Worm (Caenorhabditis elegans) whole organism, midembryonic: Measurements from ENCODE around the gene C34C12.1.
"Not testable (repeated sequence)": the region's sequence is repeated elsewhere in the genome, so short reads cannot be mapped to it uniquely, and the experiment has no call there.

Source experiments
- T22C8.4 ChIP-seq: fragments of 200-800 bp; sonication (Bioruptor generic); IDR thresholded peaks from 2 replicates; pipeline ENCODE4 v1.3.6; 2022; ENCODE audit warnings: missing genetic modification characterization, missing compliant biosample characterization
- cog-1 ChIP-seq: sonication (generic microtip); optimal IDR thresholded peaks from 2 replicates; lab custom pipeline; 2016; ENCODE audit warnings: missing genetic modification characterization, missing compliant biosample characterization
- flt-1 ChIP-seq: fragments of 200-800 bp; sonication (Bioruptor generic); IDR thresholded peaks from 2 replicates; pipeline ENCODE4 v1.3.6; 2022; ENCODE audit warnings: missing genetic modification characterization, missing compliant biosample characterization
- klf-2 ChIP-seq: fragments of 200-800 bp; sonication (Bioruptor generic); conservative IDR thresholded peaks from 2 replicates; pipeline ENCODE4 v1.3.6; 2022; ENCODE audit warnings: missing genetic modification reagents, missing genetic modification characterization, missing compliant biosample characterization
- med-1 ChIP-seq: sonication (generic microtip); optimal IDR thresholded peaks from 2 replicates; lab custom pipeline; 2017; ENCODE audit warnings: missing genetic modification characterization, mild to moderate bottlenecking, missing compliant biosample characterization, antibody characterized with exemption, missing genetic modification reagents; ENCODE audit not compliant: insufficient read depth
- ref-1 ChIP-seq: fragments of 200-800 bp; sonication (Bioruptor generic); conservative IDR thresholded peaks from 2 replicates; pipeline ENCODE4 v1.3.6; 2022; ENCODE audit warnings: missing genetic modification reagents, missing genetic modification characterization, missing compliant biosample characterization
- tab-1 ChIP-seq: fragments of 200-800 bp; sonication (Bioruptor generic); IDR thresholded peaks from 2 replicates; pipeline ENCODE4 v1.3.6; 2022; ENCODE audit warnings: missing genetic modification characterization, missing compliant biosample characterization
- ztf-23 ChIP-seq: fragments of 200-800 bp; sonication (Bioruptor generic); IDR thresholded peaks from 2 replicates; pipeline ENCODE4 v1.3.6; 2022; ENCODE audit warnings: missing genetic modification reagents, missing genetic modification characterization, missing compliant biosample characterization
- ztf-29 ChIP-seq: fragments of 200-800 bp; sonication (Bioruptor generic); IDR thresholded peaks from 2 replicates; pipeline ENCODE4 v1.3.6; 2022; ENCODE audit warnings: missing genetic modification reagents, missing genetic modification characterization, missing compliant biosample characterization

C34C12.1 gene

ce11 chrIII:3426741-3427140 is 27.4 kb upstream of the C34C12.1 start:
- TF ChIP-seq ztf-29 (GFP tag; lab: Robert Waterston, UW) (no peak), flt-1 (GFP tag; lab: Robert Waterston, UW) (0 out of 2 replicates have a peak, but pooled peaks have one; percentile 4)

- no peak for TF ChIP-seq T22C8.4 (GFP tag; lab: Robert Waterston, UW)
- no peak for TF ChIP-seq ztf-29 (GFP tag; lab: Robert Waterston, UW)
- TF ChIP-seq flt-1 (GFP tag; lab: Robert Waterston, UW): no peak
- TF ChIP-seq ztf-23: no peak
- no peak for TF ChIP-seq cog-1
- TF ChIP-seq klf-2 (GFP tag; lab: Robert Waterston, UW): no peak
- no peak for TF ChIP-seq ref-1
- TF ChIP-seq tab-1 (GFP tag; lab: Robert Waterston, UW): no peak
- TF ChIP-seq med-1: no peak
Measured at ce11 chrIII:3428574-3428973, 25.6 kb upstream of the C34C12.1 start.

- no peak for TF ChIP-seq tab-1 (GFP tag; lab: Robert Waterston, UW)
- no peak for TF ChIP-seq ztf-23
- TF ChIP-seq T22C8.4 (GFP tag; lab: Robert Waterston, UW): peak; percentile 65
Measured at ce11 chrIII:3429761-3430160, 24.4 kb upstream of the C34C12.1 start.

ce11 chrIII:3430667-3431066 is 23.5 kb upstream of the C34C12.1 start:
- TF ChIP-seq klf-2 (GFP tag; lab: Robert Waterston, UW) (no peak), T22C8.4 (GFP tag; lab: Robert Waterston, UW) (no peak), flt-1 (GFP tag; lab: Robert Waterston, UW) (no peak), ztf-23 (no peak), cog-1 (no peak), ref-1 (no peak), tab-1 (GFP tag; lab: Robert Waterston, UW) (no peak), ztf-29 (GFP tag; lab: Robert Waterston, UW) (no peak), med-1 (no peak)

- TF ChIP-seq klf-2 (GFP tag; lab: Robert Waterston, UW) (no peak), flt-1 (GFP tag; lab: Robert Waterston, UW) (no peak), med-1 (no peak)
Measured at ce11 chrIII:3431385-3431784, 22.8 kb upstream of the C34C12.1 start, which contains the start of gene K01A11.1. K01A11.1 (minus strand) TSS chrIII:3431485.

ce11 chrIII:3435152-3435551 is 19.0 kb upstream of the C34C12.1 start:
- no peak for TF ChIP-seq cog-1
- no peak for TF ChIP-seq ztf-29 (GFP tag; lab: Robert Waterston, UW)
- no peak for TF ChIP-seq klf-2 (GFP tag; lab: Robert Waterston, UW)
- TF ChIP-seq med-1: no peak
- TF ChIP-seq ref-1: no peak
- TF ChIP-seq flt-1 (GFP tag; lab: Robert Waterston, UW): no peak

- TF ChIP-seq ztf-29 (GFP tag; lab: Robert Waterston, UW) (no peak), T22C8.4 (GFP tag; lab: Robert Waterston, UW) (no peak), klf-2 (GFP tag; lab: Robert Waterston, UW) (no peak), flt-1 (GFP tag; lab: Robert Waterston, UW) (no peak), med-1 (no peak), cog-1 (no peak), ref-1 (no peak)
Measured at ce11 chrIII:3437139-3437538, 17.0 kb upstream of the C34C12.1 start.

- TF ChIP-seq cog-1 (no peak), med-1 (no peak), ztf-23 (no peak), T22C8.4 (GFP tag; lab: Robert Waterston, UW) (no peak), tab-1 (GFP tag; lab: Robert Waterston, UW) (no peak), ztf-29 (GFP tag; lab: Robert Waterston, UW) (no peak), flt-1 (GFP tag; lab: Robert Waterston, UW) (no peak), klf-2 (GFP tag; lab: Robert Waterston, UW) (no peak)
Measured at ce11 chrIII:3444139-3444538, 10.0 kb upstream of the C34C12.1 start, which contains the start of gene spe-41. spe-41 (minus strand) TSS chrIII:3444210.

- TF ChIP-seq T22C8.4 (GFP tag; lab: Robert Waterston, UW): no peak
- TF ChIP-seq klf-2 (GFP tag; lab: Robert Waterston, UW): no peak
- TF ChIP-seq tab-1 (GFP tag; lab: Robert Waterston, UW): no peak
- no peak for TF ChIP-seq ref-1
- no peak for TF ChIP-seq ztf-29 (GFP tag; lab: Robert Waterston, UW)
- TF ChIP-seq cog-1: no peak
- no peak for TF ChIP-seq med-1
- no peak for TF ChIP-seq flt-1 (GFP tag; lab: Robert Waterston, UW)
- no peak for TF ChIP-seq ztf-23
Measured at ce11 chrIII:3452563-3453210, 1.5 kb upstream of the C34C12.1 start, which contains the start of the genes K01A11.3 and C34C12.12. K01A11.3 (minus strand) TSS chrIII:3452613. C34C12.12 (plus strand) TSS chrIII:3453194.

ce11 chrIII:3453486-3453885 is 659 bp upstream of the C34C12.1 start, which contains the start of gene C34C12.2:
C34C12.2 (plus strand) TSS chrIII:3453786.
- TF ChIP-seq med-1; tab-1 (GFP tag; lab: Robert Waterston, UW); ztf-23: not testable (repeated sequence)

ce11 chrIII:3456226-3456625 is 2.1 kb downstream of the C34C12.1 start:
- TF ChIP-seq tab-1 (GFP tag; lab: Robert Waterston, UW) (no peak), cog-1 (peak; percentile 59), ztf-29 (GFP tag; lab: Robert Waterston, UW) (no peak), klf-2 (GFP tag; lab: Robert Waterston, UW) (no peak), med-1 (no peak), T22C8.4 (GFP tag; lab: Robert Waterston, UW) (no peak), ref-1 (no peak), flt-1 (GFP tag; lab: Robert Waterston, UW) (0 out of 2 replicates have a peak, but pooled peaks have one; percentile 9), ztf-23 (peak; percentile 77)
